Worm (Caenorhabditis elegans) whole organism, L1 larva: Measurements from ENCODE around the gene F14F9.8.

ENCODE experiments used
- C16A3.4 ChIP-seq: fragments of 150-350 bp; optimal IDR thresholded peaks from 2 replicates; lab custom pipeline; 2014; ENCODE audit warnings: missing biosample characterization, missing genetic modification characterization
- ama-1 ChIP-seq: fragments of 150-350 bp; optimal IDR thresholded peaks from 2 replicates; lab custom pipeline; 2014
- ces-1 ChIP-seq: fragments of 150-350 bp; optimal IDR thresholded peaks from 2 replicates; lab custom pipeline; 2014; ENCODE audit warnings: missing biosample characterization, missing genetic modification reagents, missing genetic modification characterization
- fkh-10 ChIP-seq: sonication (generic microtip); optimal IDR thresholded peaks from 2 replicates; lab custom pipeline; 2017; ENCODE audit warnings: missing biosample characterization, missing genetic modification reagents, missing genetic modification characterization
- lin-14 ChIP-seq: fragments of 200-800 bp; sonication (Bioruptor generic); optimal IDR thresholded peaks from 2 replicates; lab custom pipeline; 2018; ENCODE audit warnings: mild to moderate bottlenecking, missing genetic modification characterization, moderate library complexity, missing compliant biosample characterization
- mdl-1 ChIP-seq, 2 experiments: fragments of 150-350 bp; optimal IDR thresholded peaks; 2 replicates each; lab custom pipeline; 2014 to 2017; ENCODE audit warnings: missing biosample characterization in 2 of 2, missing genetic modification characterization in 2 of 2, inconsistent platforms in 1 of 2
- mef-2 ChIP-seq: fragments of 150-350 bp; optimal IDR thresholded peaks from 2 replicates; lab custom pipeline; 2014; ENCODE audit warnings: missing biosample characterization, missing genetic modification characterization
- rnt-1 ChIP-seq: sonication (generic microtip); optimal IDR thresholded peaks from 2 replicates; lab custom pipeline; 2016; ENCODE audit warnings: mild to moderate bottlenecking, missing genetic modification characterization, moderate library complexity, missing compliant biosample characterization
- skn-1 ChIP-seq: fragments of 150-350 bp; optimal IDR thresholded peaks from 2 replicates; lab custom pipeline; 2014; ENCODE audit warnings: missing biosample characterization, missing genetic modification characterization
- snpc-4 ChIP-seq: fragments of 150-350 bp; optimal IDR thresholded peaks from 2 replicates; lab custom pipeline; 2014; ENCODE audit warnings: missing biosample characterization, missing genetic modification characterization
- unc-130 ChIP-seq: fragments of 150-350 bp; optimal IDR thresholded peaks from 2 replicates; lab custom pipeline; 2017; ENCODE audit warnings: missing biosample characterization, missing genetic modification characterization, inconsistent platforms

- TF ChIP-seq ama-1 (lab: Kevin White, UChicago) (no peak), rnt-1 (tag; lab: Kevin White, UChicago) (no peak), fkh-10 (GFP tag; lab: Kevin White, UChicago) (no peak), unc-130 (tag; lab: Kevin White, UChicago) (no peak), ces-1 (no peak), lin-14 (GFP tag; lab: Kevin White, UChicago) (no peak), skn-1 (tag; lab: Kevin White, UChicago) (no peak), snpc-4 (tag; lab: Kevin White, UChicago) (no peak), mdl-1 (tag; optimal IDR thresholded peaks at IDR 0.05; lab: Kevin White, UChicago) (no peak), mef-2 (tag; lab: Kevin White, UChicago) (no peak), C16A3.4 (tag; lab: Kevin White, UChicago) (no peak)
Measured at ce11 chrV:5177209-5177608, 47.1 kb downstream of the F14F9.8 start, which contains the start of gene ugt-51.
